Worm (Caenorhabditis elegans): Measurements from ENCODE around the gene frpr-4.

Gene frpr-4

ce11 chrII:5225284-5225683 is 30.1 kb downstream of the frpr-4 start, which contains the start of gene dsh-1:
TSS of gene dsh-1 (minus strand) at chrII:5225384.
- TF ChIP-seq W03F9.2 (tag; optimal IDR thresholded peaks at IDR 0.05) (no peak), him-1 (tag; optimal IDR thresholded peaks at IDR 0.05) (no peak), dao-5 (tag; optimal IDR thresholded peaks at IDR 0.05) (no peak)

ce11 chrII:5222830-5223229 is 32.5 kb downstream of the frpr-4 start:
- TF ChIP-seq W03F9.2 (tag; optimal IDR thresholded peaks at IDR 0.05) = no peak
- no peak for TF ChIP-seq him-1 (tag; optimal IDR thresholded peaks at IDR 0.05)
- no peak for TF ChIP-seq dao-5 (tag; optimal IDR thresholded peaks at IDR 0.05)

- TF ChIP-seq dao-5 (tag; optimal IDR thresholded peaks at IDR 0.05) = no peak
- TF ChIP-seq W03F9.2 (tag; optimal IDR thresholded peaks at IDR 0.05) = no peak
- TF ChIP-seq him-1 (tag; optimal IDR thresholded peaks at IDR 0.05) = no peak
Measured at ce11 chrII:5220648-5221047, 34.7 kb downstream of the frpr-4 start.

- TF ChIP-seq him-1 (tag; optimal IDR thresholded peaks at IDR 0.05) (no peak), dao-5 (tag; optimal IDR thresholded peaks at IDR 0.05) (no peak), W03F9.2 (tag; optimal IDR thresholded peaks at IDR 0.05) (no peak)
Measured at ce11 chrII:5218349-5218748, 37.0 kb downstream of the frpr-4 start.

ce11 chrII:5212675-5213074 is 42.7 kb downstream of the frpr-4 start, which contains the start of gene C34F11.1:
TSS of gene C34F11.1 (plus strand) at chrII:5212975.
- TF ChIP-seq W03F9.2 (tag; optimal IDR thresholded peaks at IDR 0.05) = no peak
- TF ChIP-seq dao-5 (tag; optimal IDR thresholded peaks at IDR 0.05) = no peak
- TF ChIP-seq him-1 (tag; optimal IDR thresholded peaks at IDR 0.05) = no peak

ce11 chrII:5211970-5212369 is 43.4 kb downstream of the frpr-4 start, which contains the start of gene C34F11.2:
TSS of gene C34F11.2 (plus strand) at chrII:5212270.
- TF ChIP-seq him-1 (tag; optimal IDR thresholded peaks at IDR 0.05) = no peak
- no peak for TF ChIP-seq dao-5 (tag; optimal IDR thresholded peaks at IDR 0.05)
- no peak for TF ChIP-seq W03F9.2 (tag; optimal IDR thresholded peaks at IDR 0.05)

ce11 chrII:5210830-5211229 is 44.5 kb downstream of the frpr-4 start, which contains the start of gene C34F11.8:
TSS of gene C34F11.8 (minus strand) at chrII:5210964.
- TF ChIP-seq him-1 (tag; optimal IDR thresholded peaks at IDR 0.05) = no peak
- TF ChIP-seq W03F9.2 (tag; optimal IDR thresholded peaks at IDR 0.05) = no peak
- TF ChIP-seq dao-5 (tag; optimal IDR thresholded peaks at IDR 0.05) = no peak

- no peak for TF ChIP-seq him-1 (tag; optimal IDR thresholded peaks at IDR 0.05)
- TF ChIP-seq dao-5 (tag; optimal IDR thresholded peaks at IDR 0.05) = no peak
- no peak for TF ChIP-seq W03F9.2 (tag; optimal IDR thresholded peaks at IDR 0.05)
Measured at ce11 chrII:5209122-5209521, 46.2 kb downstream of the frpr-4 start.

- TF ChIP-seq W03F9.2 (tag; optimal IDR thresholded peaks at IDR 0.05) = no peak
- TF ChIP-seq him-1 (tag; optimal IDR thresholded peaks at IDR 0.05) = no peak
- TF ChIP-seq dao-5 (tag; optimal IDR thresholded peaks at IDR 0.05) = no peak
Measured at ce11 chrII:5205286-5205685, 50.0 kb downstream of the frpr-4 start.

ce11 chrII:5202930-5203329 is 52.4 kb downstream of the frpr-4 start, which contains the start of gene ampd-1:
TSS of gene ampd-1 (plus strand) at chrII:5203322.
- no peak for TF ChIP-seq him-1 (tag; optimal IDR thresholded peaks at IDR 0.05)
- no peak for TF ChIP-seq dao-5 (tag; optimal IDR thresholded peaks at IDR 0.05)
- TF ChIP-seq W03F9.2 (tag; optimal IDR thresholded peaks at IDR 0.05) = no peak

ce11 chrII:5201922-5202562 is 53.3 kb downstream of the frpr-4 start:
- TF ChIP-seq him-1 (tag; optimal IDR thresholded peaks at IDR 0.05) (no peak), W03F9.2 (tag; optimal IDR thresholded peaks at IDR 0.05) (no peak), dao-5 (tag; optimal IDR thresholded peaks at IDR 0.05) (no peak)

- TF ChIP-seq dao-5 (tag; optimal IDR thresholded peaks at IDR 0.05) (no peak), W03F9.2 (tag; optimal IDR thresholded peaks at IDR 0.05) (no peak), him-1 (tag; optimal IDR thresholded peaks at IDR 0.05) (no peak)
Measured at ce11 chrII:5200987-5201582, 54.2 kb downstream of the frpr-4 start.
